Worm (Caenorhabditis elegans): Measurements from ENCODE around the gene C17F4.11.

Gene C17F4.11

DNA sequence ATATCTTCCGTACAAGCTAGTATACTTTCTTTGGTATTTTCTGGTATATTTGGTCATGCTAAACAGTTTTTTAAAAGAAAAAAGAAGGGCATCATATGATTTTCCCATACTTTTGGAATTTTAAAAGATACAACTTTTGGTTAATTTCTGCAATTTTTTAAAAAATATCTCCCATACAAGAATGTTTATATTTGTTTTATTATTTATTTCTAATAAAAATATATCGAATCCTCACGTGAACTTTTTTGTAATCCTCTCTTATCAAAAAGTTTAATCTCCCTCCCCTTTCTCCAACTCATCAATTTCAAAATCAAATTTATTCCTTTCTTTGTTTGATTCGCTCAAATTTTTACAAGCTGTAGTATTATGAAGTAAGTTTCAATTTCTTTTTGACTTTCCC is 45.1 kb downstream of the C17F4.11 start, which contains the start of gene nep-13:
Gene nep-13, plus strand, starts transcription at position 301 of the 400 bp plus-strand sequence.
- TF ChIP-seq dao-5 (tag; optimal IDR thresholded peaks at IDR 0.05) (no peak), him-1 (tag; optimal IDR thresholded peaks at IDR 0.05) (no peak), W03F9.2 (tag; optimal IDR thresholded peaks at IDR 0.05) (no peak)

DNA sequence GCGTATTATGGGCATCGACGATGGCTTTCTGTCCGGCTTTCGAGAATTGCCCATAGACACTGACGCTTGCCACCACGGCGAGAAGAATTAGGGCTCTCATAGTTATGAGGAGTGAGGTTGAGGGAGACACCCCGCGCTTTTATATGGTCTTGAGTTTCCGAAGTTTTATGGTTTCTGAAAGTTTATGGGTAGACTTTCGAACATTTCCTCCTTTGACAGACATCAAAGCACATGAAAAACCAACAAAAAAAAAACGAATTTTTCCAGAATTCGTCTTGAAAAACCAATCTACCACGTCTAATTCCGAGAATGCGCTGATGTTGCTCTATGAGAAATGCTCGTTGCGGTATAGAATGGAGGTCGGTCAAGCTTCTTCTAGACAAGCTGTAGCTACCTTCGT is 47.3 kb downstream of the C17F4.11 start, which contains the start of gene scl-15:
Gene scl-15, minus strand, starts transcription at position 101 of the 400 bp plus-strand sequence.
- no peak for TF ChIP-seq dao-5 (tag; optimal IDR thresholded peaks at IDR 0.05)
- TF ChIP-seq W03F9.2 (tag; optimal IDR thresholded peaks at IDR 0.05): no peak
- no peak for TF ChIP-seq him-1 (tag; optimal IDR thresholded peaks at IDR 0.05)

DNA sequence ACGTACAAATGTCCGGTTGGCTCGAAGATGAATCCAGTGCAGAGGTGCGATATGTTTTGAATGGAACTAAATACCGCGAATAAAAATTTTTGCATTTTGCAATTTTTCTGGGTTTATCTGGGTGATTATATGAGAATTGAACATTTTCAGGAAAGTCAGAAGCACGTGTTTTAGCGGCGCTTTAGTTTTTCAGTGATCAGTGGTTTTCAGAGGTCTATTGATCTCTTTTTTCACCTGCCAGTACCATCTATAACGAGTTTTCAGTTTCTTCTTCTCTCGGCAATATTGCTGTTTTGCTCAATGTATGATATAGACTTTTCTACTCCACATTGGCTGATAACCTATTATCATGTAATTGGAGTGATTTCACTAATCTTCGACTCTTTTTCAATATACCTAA is 49.8 kb downstream of the C17F4.11 start, which contains the start of gene sri-63:
Gene sri-63, plus strand, starts transcription at position 301 of the 400 bp plus-strand sequence.
- no peak for TF ChIP-seq dao-5 (tag; optimal IDR thresholded peaks at IDR 0.05)
- no peak for TF ChIP-seq him-1 (tag; optimal IDR thresholded peaks at IDR 0.05)
- TF ChIP-seq W03F9.2 (tag; optimal IDR thresholded peaks at IDR 0.05): no peak

Measured in whole organism, L4/young adult.